Worm (Caenorhabditis elegans) whole organism, L1 larva: ENCODE results near the gene F07B7.7.

ENCODE experiments used
- efl-1 ChIP-seq, 4 experiments: fragments of 150-350 bp; optimal IDR thresholded peaks in 3 of 4; peaks in 1 of 4; 1 replicate in 1 of 4; 2 replicates in 3 of 4; lab custom pipeline; 2014; ENCODE audit warnings: missing biosample characterization in 2 of 4, missing genetic modification characterization in 2 of 4, missing genetic modification reagents in 2 of 4
- lin-39 ChIP-seq: fragments of 150-350 bp; optimal IDR thresholded peaks from 2 replicates; lab custom pipeline; 2014; ENCODE audit warnings: missing biosample characterization, missing genetic modification reagents, missing genetic modification characterization
- nhr-11 ChIP-seq: fragments of 150-350 bp; optimal IDR thresholded peaks from 2 replicates; lab custom pipeline; 2014; ENCODE audit warnings: missing biosample characterization, missing genetic modification characterization
- nhr-76 ChIP-seq: sonication (generic microtip); optimal IDR thresholded peaks from 2 replicates; lab custom pipeline; 2017; ENCODE audit warnings: missing biosample characterization, missing genetic modification characterization
- snpc-4 ChIP-seq: fragments of 150-350 bp; optimal IDR thresholded peaks from 2 replicates; lab custom pipeline; 2014; ENCODE audit warnings: missing biosample characterization, missing genetic modification characterization

DNA sequence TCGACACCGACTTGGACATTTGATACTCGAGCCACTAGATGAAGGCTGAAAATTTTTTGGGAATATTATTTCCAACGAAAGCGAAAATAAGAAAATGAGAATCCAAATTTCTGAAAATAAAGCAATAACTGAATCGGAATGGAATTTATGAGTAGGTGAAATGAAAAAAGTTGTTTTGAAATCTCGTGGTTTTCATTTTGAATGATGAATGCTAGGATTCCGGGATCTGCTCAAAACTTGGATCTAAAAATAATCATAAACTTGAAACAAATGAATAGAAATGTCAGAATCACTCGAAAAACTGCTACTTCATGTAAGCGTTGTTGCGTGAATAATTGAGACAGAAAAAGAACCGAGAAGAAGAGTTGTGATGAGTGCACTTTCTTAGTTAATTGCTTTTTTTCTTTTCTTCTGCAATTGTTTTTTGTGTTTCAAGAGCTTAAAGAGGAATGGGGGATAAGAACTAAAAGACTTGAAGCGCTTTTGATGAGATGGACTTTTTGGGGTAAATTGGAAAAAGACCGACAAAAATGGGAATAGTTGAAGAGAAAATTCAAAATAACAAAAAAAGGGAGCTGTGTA is 34.3 kb upstream of the F07B7.7 start, which contains the start of gene magu-2:
- TF ChIP-seq nhr-76 (tag; lab: Kevin White, UChicago) = no peak
- TF ChIP-seq nhr-11 = no peak
- no peak for TF ChIP-seq snpc-4 (tag; lab: Kevin White, UChicago)
- TF ChIP-seq lin-39 = no peak
- TF ChIP-seq efl-1 (optimal IDR thresholded peaks at IDR 0.05; lab: Kevin White, UChicago) = no peak
- TF ChIP-seq efl-1 (GFP tag; optimal IDR thresholded peaks at IDR 0.05 in 1 of 2; lab: Kevin White, UChicago) = no peak
